Fruit fly (Drosophila melanogaster): ENCODE data around the gene mei-41.

Gene mei-41

DNA sequence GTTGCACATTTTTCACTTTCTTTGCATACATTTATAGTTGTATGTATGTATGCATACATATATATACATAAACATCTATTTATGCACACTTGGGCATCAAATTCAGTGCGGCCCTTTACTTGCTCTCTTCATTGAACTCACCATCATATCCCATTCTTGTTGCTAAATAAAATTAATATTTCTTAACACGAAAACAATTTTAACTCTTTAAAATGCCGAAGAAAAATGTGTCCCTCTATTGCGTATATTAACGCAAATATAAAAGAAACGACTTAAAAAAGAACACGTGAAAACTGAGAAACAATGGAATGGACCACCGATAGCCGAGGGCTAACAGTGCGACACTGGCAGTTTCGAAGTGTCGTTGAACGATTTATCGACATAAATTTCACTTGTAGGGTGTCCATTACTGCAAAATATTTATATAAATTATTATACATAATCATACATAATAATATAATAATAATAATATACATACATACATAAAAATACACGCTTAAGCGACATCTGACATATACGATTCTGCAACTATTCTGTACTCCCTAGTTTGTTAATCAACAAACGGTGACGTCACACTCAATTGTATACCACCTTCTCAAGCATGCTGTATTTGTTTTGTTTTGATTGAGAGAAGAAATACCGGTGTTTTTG, 32.7 kb upstream of the mei-41 start, which contains the start of the genes U2af50 and PIG-Q (continued):
- TF ChIP-seq Mrtf (GFP tag; IDR thresholded peaks at IDR 0.05) (no peak; the same call in 2 of the 3 replicates), HmgD (GFP tag; optimal IDR thresholded peaks at IDR 0.05) (no peak), CG6765 (GFP tag; optimal IDR thresholded peaks at IDR 0.05) (peak; percentile 83), CG6689 (GFP tag; IDR thresholded peaks at IDR 0.05) (peak; percentile 100), Blimp-1 (GFP tag; optimal IDR thresholded peaks at IDR 0.05) (peak; percentile 90), Optix (GFP tag; IDR thresholded peaks at IDR 0.05) (no peak; the same call in 2 of the 3 replicates), CG8944 (GFP tag; optimal IDR thresholded peaks at IDR 0.05) (peak; percentile 65), Dref (GFP tag; IDR thresholded peaks at IDR 0.05) (peak; percentile 74), her (GFP tag; optimal IDR thresholded peaks at IDR 0.05) (no peak), chn (GFP tag; optimal IDR thresholded peaks at IDR 0.05) (peak; percentile 56), CG33213 (GFP tag; optimal IDR thresholded peaks at IDR 0.05) (peak; percentile 32), unpg (GFP tag; optimal IDR thresholded peaks at IDR 0.05) (peak; percentile 95), crp (GFP tag; optimal IDR thresholded peaks at IDR 0.05) (peak in 1 of 2 experiments; percentile 48), CG9797 (GFP tag; optimal IDR thresholded peaks at IDR 0.05) (no peak), CG17359 (tag; optimal IDR thresholded peaks at IDR 0.05) (peak; percentile 93), croc (GFP tag; conservative IDR thresholded peaks at IDR 0.05) (peak; percentile 90), CG12769 (tag; optimal IDR thresholded peaks at IDR 0.05) (no peak), az2 (GFP tag; optimal IDR thresholded peaks at IDR 0.05) (peak; percentile 92), tup (GFP tag; optimal IDR thresholded peaks at IDR 0.05) (peak; percentile 9), CG17186 (GFP tag; optimal IDR thresholded peaks at IDR 0.05) (peak; percentile 42), lilli (GFP tag; optimal IDR thresholded peaks at IDR 0.05) (peak; percentile 83), cad (GFP tag; optimal IDR thresholded peaks at IDR 0.05) (no peak), dimm (GFP tag; IDR thresholded peaks at IDR 0.05) (no peak), CG5953 (GFP tag; IDR thresholded peaks at IDR 0.05) (peak; percentile 68), CG4617 (GFP tag; optimal IDR thresholded peaks at IDR 0.05; ENCODE audit: borderline replicate concordance) (peak; percentile 62), E2f1 (GFP tag; IDR thresholded peaks at IDR 0.05) (peak; percentile 92; the same call in 1 of the 2 replicates), CG32767 (GFP tag; IDR thresholded peaks at IDR 0.05) (peak; percentile 90), CG12155 (GFP tag; optimal IDR thresholded peaks at IDR 0.05) (peak; percentile 89), Vsx1 (GFP tag; optimal IDR thresholded peaks at IDR 0.05) (no peak), Gug (GFP tag; IDR thresholded peaks at IDR 0.05) (no peak; the same call in 2 of the 4 replicates), CG14710 (tag; optimal IDR thresholded peaks at IDR 0.05) (peak; percentile 97), abd-A (tag; optimal IDR thresholded peaks at IDR 0.05) (no peak), CG13894 (tag; optimal IDR thresholded peaks at IDR 0.05) (peak; percentile 90), CG16779 (GFP tag; IDR thresholded peaks at IDR 0.05) (no peak; the same call in 1 of the 2 replicates), CG15514 (GFP tag; optimal IDR thresholded peaks at IDR 0.05) (peak; percentile 85), CG30431 (GFP tag; optimal IDR thresholded peaks at IDR 0.05) (no peak), stc (GFP tag; IDR thresholded peaks at IDR 0.05) (no peak; the same call in 1 of the 2 replicates), dmrt99B (tag; optimal IDR thresholded peaks at IDR 0.05) (peak; percentile 93), mirr (GFP tag; optimal IDR thresholded peaks at IDR 0.05) (no peak), Dbx (GFP tag; IDR thresholded peaks at IDR 0.05) (peak; percentile 94), vvl (GFP tag; IDR thresholded peaks at IDR 0.05) (peak; percentile 97), sens (GFP tag) (peak; percentile 96), en (GFP tag; optimal IDR thresholded peaks at IDR 0.05) (no peak), gt (GFP tag; IDR thresholded peaks at IDR 0.05) (no peak), p53 (GFP tag; optimal IDR thresholded peaks at IDR 0.05) (no peak), CG18262 (tag; optimal IDR thresholded peaks at IDR 0.05) (peak; percentile 95), CG2129 (GFP tag; IDR thresholded peaks at IDR 0.05; ENCODE audit: partially characterized antibody) (no peak), CHES-1-like (GFP tag; optimal IDR thresholded peaks at IDR 0.05) (peak; percentile 63), Hr78 (GFP tag; optimal IDR thresholded peaks at IDR 0.05) (no peak), Nf-YC (tag; optimal IDR thresholded peaks at IDR 0.05) (peak; percentile 83)

Measured in whole organism, embryonic.